Worm (Caenorhabditis elegans) whole organism, young adult: ENCODE measurements around the gene nstp-4.

ENCODE experiments used
- chd-7 ChIP-seq: sonication (generic microtip); optimal IDR thresholded peaks from 2 replicates; lab custom pipeline; 2016; ENCODE audit warnings: mild to moderate bottlenecking, missing genetic modification characterization, moderate library complexity, missing compliant biosample characterization
- dpl-1 ChIP-seq: fragments of 150-350 bp; optimal IDR thresholded peaks from 2 replicates; lab custom pipeline; 2014; ENCODE audit warnings: missing biosample characterization, missing genetic modification reagents, missing genetic modification characterization

DNA sequence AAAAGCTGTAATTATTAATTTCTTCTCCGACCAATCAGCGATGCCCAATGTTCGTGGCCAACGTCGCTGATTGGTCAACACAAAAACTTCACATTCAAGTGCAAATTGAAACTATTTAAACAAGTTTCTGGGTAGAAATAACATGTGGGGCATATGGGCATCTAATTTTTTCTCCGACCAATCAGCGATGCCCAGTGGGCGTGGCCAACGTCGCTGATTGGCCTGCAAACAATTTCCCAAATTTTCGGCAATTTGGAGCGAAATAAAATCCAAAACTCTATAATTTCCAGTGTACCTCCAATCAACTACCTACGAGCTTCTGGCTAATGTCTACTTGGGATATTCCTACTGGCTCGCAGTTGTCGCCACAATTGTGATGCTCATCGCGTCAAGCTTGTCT is 47.4 kb upstream of the nstp-4 start:
- TF ChIP-seq chd-7 (tag; lab: Kevin White, UChicago) (no peak), dpl-1 (GFP tag; lab: Kevin White, UChicago) (no peak)
